Worm (Caenorhabditis elegans) whole organism, late embryonic: ENCODE measurements around the gene R01E6.7.

ENCODE experiments used
- C08G9.2 ChIP-seq: sonication (generic microtip); optimal IDR thresholded peaks from 2 replicates; lab custom pipeline; 2016; ENCODE audit warnings: mild to moderate bottlenecking, missing genetic modification characterization, moderate library complexity, missing compliant biosample characterization
- C38D4.7 ChIP-seq: fragments of 200-800 bp; sonication (Bioruptor generic); optimal IDR thresholded peaks from 2 replicates; lab custom pipeline; 2018; ENCODE audit warnings: mild to moderate bottlenecking, missing genetic modification characterization, moderate library complexity, missing compliant biosample characterization
- K02D7.2 ChIP-seq: sonication (generic microtip); optimal IDR thresholded peaks from 2 replicates; lab custom pipeline; 2017; ENCODE audit warnings: mild to moderate bottlenecking, missing genetic modification characterization, missing compliant biosample characterization
- T23F11.4 ChIP-seq: fragments of 200-800 bp; sonication (Bioruptor generic); optimal IDR thresholded peaks from 2 replicates; lab custom pipeline; 2018; ENCODE audit warnings: mild to moderate bottlenecking, missing genetic modification characterization, missing compliant biosample characterization
- ceh-18 ChIP-seq: sonication (generic microtip); optimal IDR thresholded peaks from 2 replicates; lab custom pipeline; 2016; ENCODE audit warnings: missing genetic modification characterization, missing compliant biosample characterization
- ceh-2 ChIP-seq: sonication (generic microtip); optimal IDR thresholded peaks from 2 replicates; lab custom pipeline; 2016; ENCODE audit warnings: missing genotype, missing genetic modification characterization, missing compliant biosample characterization
- ceh-22 ChIP-seq: sonication (generic microtip); optimal IDR thresholded peaks from 2 replicates; lab custom pipeline; 2017; ENCODE audit warnings: missing biosample characterization, missing genetic modification characterization
- ceh-24 ChIP-seq: sonication (generic microtip); optimal IDR thresholded peaks from 2 replicates; lab custom pipeline; 2016; ENCODE audit warnings: mild to moderate bottlenecking, missing genetic modification characterization, missing compliant biosample characterization
- ceh-31 ChIP-seq: sonication (generic microtip); optimal IDR thresholded peaks from 2 replicates; lab custom pipeline; 2016; ENCODE audit warnings: missing genetic modification characterization, missing compliant biosample characterization
- ceh-34 ChIP-seq: sonication (generic microtip); optimal IDR thresholded peaks from 2 replicates; lab custom pipeline; 2016; ENCODE audit warnings: mild to moderate bottlenecking, missing genetic modification characterization, missing compliant biosample characterization
- ceh-48 ChIP-seq: sonication (generic microtip); optimal IDR thresholded peaks from 2 replicates; lab custom pipeline; 2016; ENCODE audit warnings: missing genetic modification characterization, inconsistent platforms, missing compliant biosample characterization
- ceh-9 ChIP-seq: sonication (generic microtip); optimal IDR thresholded peaks from 2 replicates; lab custom pipeline; 2016; ENCODE audit warnings: mild to moderate bottlenecking, missing genetic modification characterization, inconsistent platforms, missing compliant biosample characterization
- che-1 ChIP-seq: sonication (generic microtip); optimal IDR thresholded peaks from 2 replicates; lab custom pipeline; 2016; ENCODE audit warnings: mild to moderate bottlenecking, missing genetic modification characterization, missing compliant biosample characterization
- elt-2 ChIP-seq: sonication (generic microtip); optimal IDR thresholded peaks from 2 replicates; lab custom pipeline; 2016; ENCODE audit warnings: missing genetic modification reagents, missing genetic modification characterization, missing compliant biosample characterization
- ets-4 ChIP-seq: sonication (generic microtip); optimal IDR thresholded peaks from 2 replicates; lab custom pipeline; 2016; ENCODE audit warnings: missing genetic modification characterization, missing compliant biosample characterization
- eyg-1 ChIP-seq: sonication (generic microtip); optimal IDR thresholded peaks from 2 replicates; lab custom pipeline; 2016; ENCODE audit warnings: missing genotype, missing genetic modification characterization, missing compliant biosample characterization
- fax-1 ChIP-seq: sonication (generic microtip); optimal IDR thresholded peaks from 2 replicates; lab custom pipeline; 2016; ENCODE audit warnings: missing genotype, missing genetic modification characterization, missing compliant biosample characterization
- fkh-10 ChIP-seq: fragments of 150-350 bp; optimal IDR thresholded peaks from 2 replicates; lab custom pipeline; 2014; ENCODE audit warnings: missing biosample characterization, missing genetic modification reagents, missing genetic modification characterization
- gmeb-2 ChIP-seq: sonication (generic microtip); optimal IDR thresholded peaks from 2 replicates; lab custom pipeline; 2016; ENCODE audit warnings: missing genetic modification characterization, inconsistent platforms, missing compliant biosample characterization
- hlh-13 ChIP-seq: fragments of 200-800 bp; sonication (Bioruptor generic); optimal IDR thresholded peaks from 2 replicates; lab custom pipeline; 2018; ENCODE audit warnings: mild to moderate bottlenecking, missing genetic modification characterization, missing compliant biosample characterization
- hlh-15 ChIP-seq: sonication (generic microtip); optimal IDR thresholded peaks from 2 replicates; lab custom pipeline; 2016; ENCODE audit warnings: missing genetic modification characterization, missing compliant biosample characterization
- hlh-30 ChIP-seq: sonication (generic microtip); optimal IDR thresholded peaks from 2 replicates; lab custom pipeline; 2017; ENCODE audit warnings: antibody characterized with exemption, missing genetic modification characterization, missing compliant biosample characterization; ENCODE audit not compliant: insufficient read depth
- hlh-6 ChIP-seq: sonication (generic microtip); optimal IDR thresholded peaks from 2 replicates; lab custom pipeline; 2016; ENCODE audit warnings: missing genotype, missing genetic modification characterization, missing compliant biosample characterization
- hlh-8 ChIP-seq: sonication (generic microtip); optimal IDR thresholded peaks from 2 replicates; lab custom pipeline; 2016; ENCODE audit warnings: missing genotype, missing genetic modification characterization, missing compliant biosample characterization
- lin-11 ChIP-seq: fragments of 200-800 bp; sonication (Bioruptor generic); optimal IDR thresholded peaks from 2 replicates; lab custom pipeline; 2018; ENCODE audit warnings: mild to moderate bottlenecking, missing genetic modification characterization, missing compliant biosample characterization
- nfya-1 ChIP-seq: sonication (generic microtip); optimal IDR thresholded peaks from 2 replicates; lab custom pipeline; 2017; ENCODE audit warnings: missing genetic modification characterization, mild to moderate bottlenecking, missing compliant biosample characterization, antibody characterized with exemption, moderate library complexity
- nhr-11 ChIP-seq: fragments of 150-350 bp; optimal IDR thresholded peaks from 2 replicates; lab custom pipeline; 2014; ENCODE audit warnings: missing biosample characterization, missing genetic modification characterization
- nhr-232 ChIP-seq: sonication (generic microtip); optimal IDR thresholded peaks from 2 replicates; lab custom pipeline; 2016; ENCODE audit warnings: missing genetic modification characterization, missing compliant biosample characterization
- npax-4 ChIP-seq: sonication (generic microtip); optimal IDR thresholded peaks from 2 replicates; lab custom pipeline; 2016; ENCODE audit warnings: missing genetic modification characterization, missing compliant biosample characterization
- pag-3 ChIP-seq: sonication (generic microtip); optimal IDR thresholded peaks from 2 replicates; lab custom pipeline; 2016; ENCODE audit warnings: missing compliant biosample characterization, missing genetic modification characterization, borderline replicate concordance
- pax-1 ChIP-seq: fragments of 150-350 bp; optimal IDR thresholded peaks from 2 replicates; lab custom pipeline; 2014; ENCODE audit warnings: missing biosample characterization, missing genetic modification characterization
- pha-4 ChIP-seq: fragments of 150-350 bp; optimal IDR thresholded peaks from 2 replicates; lab custom pipeline; 2018; ENCODE audit warnings: missing biosample characterization, missing genetic modification reagents, missing genetic modification characterization
- pros-1 ChIP-seq: fragments of 150-350 bp; optimal IDR thresholded peaks from 2 replicates; lab custom pipeline; 2014; ENCODE audit warnings: missing biosample characterization, missing genetic modification reagents, missing genetic modification characterization
- ref-2 ChIP-seq: sonication (generic microtip); optimal IDR thresholded peaks from 2 replicates; lab custom pipeline; 2016; ENCODE audit warnings: missing genetic modification characterization, missing compliant biosample characterization
- rnt-1 ChIP-seq: sonication (generic microtip); optimal IDR thresholded peaks from 2 replicates; lab custom pipeline; 2016; ENCODE audit warnings: missing genetic modification characterization, missing compliant biosample characterization
- sdc-2 ChIP-seq: sonication (generic microtip); optimal IDR thresholded peaks from 2 replicates; lab custom pipeline; 2016; ENCODE audit warnings: missing genotype, missing genetic modification characterization, missing compliant biosample characterization
- sox-4 ChIP-seq: sonication (generic microtip); optimal IDR thresholded peaks from 2 replicates; lab custom pipeline; 2017; ENCODE audit warnings: mild to moderate bottlenecking, missing genetic modification characterization, inconsistent platforms, missing compliant biosample characterization
- tbx-7 ChIP-seq: sonication (generic microtip); optimal IDR thresholded peaks from 2 replicates; lab custom pipeline; 2016; ENCODE audit warnings: missing genotype, missing genetic modification characterization, missing compliant biosample characterization
- ttx-3 ChIP-seq: sonication (generic microtip); optimal IDR thresholded peaks from 2 replicates; lab custom pipeline; 2016; ENCODE audit warnings: missing genetic modification reagents, missing genetic modification characterization, missing compliant biosample characterization
- unc-55 ChIP-seq: sonication (generic microtip); optimal IDR thresholded peaks from 2 replicates; lab custom pipeline; 2017; ENCODE audit warnings: missing biosample characterization, missing genetic modification reagents, missing genetic modification characterization
- unc-86 ChIP-seq: sonication (generic microtip); optimal IDR thresholded peaks from 2 replicates; lab custom pipeline; 2016; ENCODE audit warnings: missing genetic modification characterization, missing compliant biosample characterization
- zip-5 ChIP-seq: sonication (generic microtip); optimal IDR thresholded peaks from 2 replicates; lab custom pipeline; 2016; ENCODE audit warnings: missing genetic modification characterization, missing compliant biosample characterization
- ztf-16 ChIP-seq: sonication (generic microtip); optimal IDR thresholded peaks from 2 replicates; lab custom pipeline; 2017; ENCODE audit warnings: missing genetic modification characterization, missing compliant biosample characterization

R01E6.7 gene

ce11 chrX:13583895-13584344 is 14.2 kb upstream of the R01E6.7 start (continued):
- TF ChIP-seq pros-1, result peak; percentile 52
- peak; percentile 82 for TF ChIP-seq sdc-2 (tag; lab: Kevin White, UChicago)
- peak; percentile 70 for TF ChIP-seq nfya-1 (tag; lab: Kevin White, UChicago)
- no peak for TF ChIP-seq ceh-9 (tag; lab: Kevin White, UChicago)
- no peak for TF ChIP-seq nhr-11 (tag; lab: Kevin White, UChicago)
- no peak for TF ChIP-seq fkh-10 (GFP tag; lab: Kevin White, UChicago)
- no peak for TF ChIP-seq gmeb-2
- TF ChIP-seq ttx-3 (tag; lab: Kevin White, UChicago), result no peak
- no peak for TF ChIP-seq pag-3 (tag; lab: Kevin White, UChicago)
- TF ChIP-seq ceh-24, result no peak
- no peak for TF ChIP-seq unc-86 (tag; lab: Kevin White, UChicago)
- peak; percentile 61 for TF ChIP-seq ceh-18 (tag; lab: Kevin White, UChicago)
- no peak for TF ChIP-seq pha-4 (tag; lab: Kevin White, UChicago)
- TF ChIP-seq npax-4 (tag; lab: Kevin White, UChicago), result no peak
- peak; percentile 27 for TF ChIP-seq C08G9.2 (tag; lab: Kevin White, UChicago)
- TF ChIP-seq hlh-8, result peak; percentile 47

- no peak for TF ChIP-seq ceh-31 (tag; lab: Kevin White, UChicago)
- TF ChIP-seq hlh-30, result no peak
- TF ChIP-seq gmeb-2, result no peak
- TF ChIP-seq hlh-13 (GFP tag; lab: Kevin White, UChicago), result no peak
- TF ChIP-seq zip-5, result no peak
- no peak for TF ChIP-seq hlh-6 (tag; lab: Kevin White, UChicago)
- no peak for TF ChIP-seq ceh-24
Measured at ce11 chrX:13581820-13582219, 12.1 kb upstream of the R01E6.7 start, which contains the start of gene F54B11.10. Gene F54B11.10 (plus strand): TSS chrX:13582120.

DNA sequence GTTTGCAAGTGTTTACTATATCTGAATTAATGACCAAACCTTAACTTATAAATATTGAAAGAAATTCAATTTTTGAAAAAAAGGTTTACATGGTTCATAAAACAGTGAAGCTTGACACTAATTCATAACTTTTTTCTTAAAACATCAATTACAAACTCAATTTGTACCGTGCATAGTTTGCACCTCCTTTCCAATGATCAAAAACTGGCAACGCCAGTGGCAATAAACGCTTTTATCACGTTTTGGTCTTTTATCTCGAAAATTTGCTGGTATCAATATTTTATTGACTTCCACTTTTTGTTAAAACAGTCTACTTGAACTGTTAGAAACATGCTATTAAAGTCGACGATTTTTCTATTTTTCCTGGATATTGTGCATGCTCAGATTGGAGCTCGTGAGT is 8.7 kb upstream of the R01E6.7 start, which contains the start of gene F54B11.11:
F54B11.11 (plus strand) TSS at position 301 of the 400 bp plus-strand sequence.
- TF ChIP-seq ref-2 (tag; lab: Kevin White, UChicago) (no peak), tbx-7 (tag; lab: Kevin White, UChicago) (no peak), ceh-34 (no peak), ceh-24 (no peak), fax-1 (no peak), ceh-31 (tag; lab: Kevin White, UChicago) (no peak), pax-1 (tag; lab: Kevin White, UChicago) (no peak), ceh-22 (tag; lab: Kevin White, UChicago) (no peak), C38D4.7 (GFP tag; lab: Kevin White, UChicago) (no peak), ceh-48 (no peak), ets-4 (tag; lab: Kevin White, UChicago) (no peak), T23F11.4 (GFP tag; lab: Kevin White, UChicago) (no peak), rnt-1 (no peak), elt-2 (tag; lab: Kevin White, UChicago) (no peak), ceh-2 (tag; lab: Kevin White, UChicago) (no peak), K02D7.2 (tag; lab: Kevin White, UChicago) (no peak), che-1 (no peak), pag-3 (tag; lab: Kevin White, UChicago) (no peak), unc-55 (GFP tag; lab: Kevin White, UChicago) (no peak), hlh-15 (tag; lab: Kevin White, UChicago) (no peak)

- TF ChIP-seq ref-2 (tag; lab: Kevin White, UChicago) (no peak), pax-1 (tag; lab: Kevin White, UChicago) (no peak), T23F11.4 (GFP tag; lab: Kevin White, UChicago) (no peak), ztf-16 (no peak), ceh-22 (tag; lab: Kevin White, UChicago) (no peak), che-1 (no peak), unc-55 (GFP tag; lab: Kevin White, UChicago) (no peak), lin-11 (no peak), unc-86 (tag; lab: Kevin White, UChicago) (no peak), C08G9.2 (tag; lab: Kevin White, UChicago) (no peak), hlh-13 (GFP tag; lab: Kevin White, UChicago) (no peak), sox-4 (tag; lab: Kevin White, UChicago) (no peak), hlh-30 (no peak), gmeb-2 (no peak), sdc-2 (tag; lab: Kevin White, UChicago) (no peak), nhr-232 (tag; lab: Kevin White, UChicago) (no peak), fax-1 (no peak), C38D4.7 (GFP tag; lab: Kevin White, UChicago) (no peak), eyg-1 (tag; lab: Kevin White, UChicago) (no peak)
Measured at ce11 chrX:13574029-13574428, 4.3 kb upstream of the R01E6.7 start.
